Fruit fly (Drosophila melanogaster) whole organism, embryonic: ENCODE results near the gene senju.

ENCODE experiments used
- B-H1 ChIP-seq: fragments of 200-800 bp; sonication (Bioruptor generic); IDR thresholded peaks from 3 replicates; pipeline ENCODE4 v1.3.6; 2022; ENCODE audit warnings: missing biosample characterization, missing genetic modification characterization
- CG1024 ChIP-seq: fragments of 200-800 bp; sonication (Bioruptor generic); IDR thresholded peaks from 2 replicates; pipeline ENCODE4 v1.3.6; 2022; ENCODE audit warnings: missing biosample characterization, missing genetic modification characterization
- CG10366 ChIP-seq: fragments of 200-800 bp; sonication (Bioruptor generic); IDR thresholded peaks from 2 replicates; pipeline ENCODE4 v1.3.6; 2022; ENCODE audit warnings: missing biosample characterization, missing genetic modification characterization
- CG11398 ChIP-seq: fragments of 200-800 bp; sonication (Bioruptor generic); optimal IDR thresholded peaks from 2 replicates; lab custom pipeline; 2016; ENCODE audit warnings: missing biosample characterization, missing genetic modification characterization
- CG12299 ChIP-seq: fragments of 200-800 bp; sonication (Bioruptor generic); optimal IDR thresholded peaks from 2 replicates; lab custom pipeline; 2018; ENCODE audit warnings: missing biosample characterization, mild to moderate bottlenecking, missing genetic modification characterization
- CG12769 ChIP-seq: fragments of 200-800 bp; sonication (Bioruptor generic); optimal IDR thresholded peaks from 2 replicates; lab custom pipeline; 2019; ENCODE audit warnings: missing biosample characterization, mild to moderate bottlenecking, missing genetic modification characterization, moderate library complexity
- CG12942 ChIP-seq: fragments of 200-800 bp; sonication (Bioruptor generic); optimal IDR thresholded peaks from 3 replicates; lab custom pipeline; 2016; ENCODE audit warnings: missing biosample characterization, missing genetic modification characterization
- CG13624 ChIP-seq: fragments of 200-800 bp; sonication (Bioruptor generic); optimal IDR thresholded peaks from 2 replicates; lab custom pipeline; 2016; ENCODE audit warnings: missing biosample characterization, missing genetic modification characterization
- CG14860 ChIP-seq: fragments of 200-800 bp; sonication (Bioruptor generic); IDR thresholded peaks from 3 replicates; pipeline ENCODE4 v1.3.6; 2022; ENCODE audit warnings: missing biosample characterization, missing genetic modification characterization; ENCODE audit not compliant: partially characterized antibody
- CG15601 ChIP-seq: fragments of 200-800 bp; sonication (Bioruptor generic); optimal IDR thresholded peaks from 3 replicates; lab custom pipeline; 2019; ENCODE audit warnings: missing biosample characterization, mild to moderate bottlenecking, missing genetic modification characterization, moderate library complexity
- CG17912 ChIP-seq: fragments of 200-800 bp; sonication (Bioruptor generic); optimal IDR thresholded peaks from 2 replicates; lab custom pipeline; 2018; ENCODE audit warnings: missing biosample characterization, mild to moderate bottlenecking, missing genetic modification characterization
- CG18011 ChIP-seq: fragments of 200-800 bp; sonication (Bioruptor generic); optimal IDR thresholded peaks from 2 replicates; lab custom pipeline; 2017; ENCODE audit warnings: missing biosample characterization, missing genetic modification characterization, mild to moderate bottlenecking, moderate library complexity, missing genotype
- CG18764 ChIP-seq: fragments of 200-800 bp; sonication (Bioruptor generic); optimal IDR thresholded peaks from 3 replicates; lab custom pipeline; 2016; ENCODE audit warnings: missing biosample characterization, missing genetic modification characterization
- CG31441 ChIP-seq: fragments of 200-800 bp; sonication (Bioruptor generic); IDR thresholded peaks from 2 replicates; pipeline ENCODE4 v1.3.6; 2022; ENCODE audit warnings: missing biosample characterization, missing genetic modification characterization
- CG32767 ChIP-seq: fragments of 200-800 bp; sonication (Bioruptor generic); IDR thresholded peaks from 2 replicates; pipeline ENCODE4 v1.3.6; 2022; ENCODE audit warnings: missing biosample characterization, missing genetic modification characterization
- CG34224 ChIP-seq: fragments of 200-800 bp; sonication (Bioruptor generic); IDR thresholded peaks from 3 replicates; pipeline ENCODE4 v1.3.6; 2022; ENCODE audit warnings: missing biosample characterization, missing genetic modification characterization; ENCODE audit not compliant: partially characterized antibody
- CG4730 ChIP-seq: fragments of 200-800 bp; sonication (Bioruptor generic); IDR thresholded peaks from 2 replicates; pipeline ENCODE4 v1.3.6; 2022; ENCODE audit warnings: missing biosample characterization, missing genetic modification characterization
- CG5180 ChIP-seq: fragments of 200-800 bp; sonication (Bioruptor generic); optimal IDR thresholded peaks from 3 replicates; lab custom pipeline; 2017; ENCODE audit warnings: missing biosample characterization, missing genetic modification characterization, mild to moderate bottlenecking, moderate library complexity, missing genetic modification reagents
- Camta ChIP-seq: fragments of 200-800 bp; sonication (Bioruptor generic); optimal IDR thresholded peaks from 2 replicates; lab custom pipeline; 2016; ENCODE audit warnings: missing biosample characterization, missing genetic modification characterization
- D ChIP-seq, 2 experiments: fragments of 200-800 bp in 1 of 2; fragments of >200 bp in 1 of 2; sonication (Bioruptor generic) in 1 of 2; optimal IDR thresholded peaks; 2 replicates in 1 of 2; 3 replicates in 1 of 2; lab custom pipeline; 2017; ENCODE audit warnings: mild to moderate bottlenecking in 1 of 2, missing biosample characterization in 1 of 2, missing genetic modification characterization in 1 of 2, missing genetic modification reagents in 1 of 2
- Doc2 ChIP-seq: fragments of 200-800 bp; sonication (Bioruptor generic); IDR thresholded peaks from 2 replicates; pipeline ENCODE4 v1.3.6; 2022; ENCODE audit warnings: missing biosample characterization, missing genetic modification characterization
- E2f2 ChIP-seq: fragments of 200-800 bp; sonication (Bioruptor generic); IDR thresholded peaks from 2 replicates; pipeline ENCODE4 v1.3.6; 2022; ENCODE audit warnings: missing biosample characterization, missing genetic modification characterization
- Fer1 ChIP-seq: fragments of 200-800 bp; sonication (Bioruptor generic); optimal IDR thresholded peaks from 2 replicates; lab custom pipeline; 2017; ENCODE audit warnings: missing biosample characterization, mild to moderate bottlenecking, missing genetic modification characterization
- HLH54F ChIP-seq: fragments of 200-800 bp; sonication (Bioruptor generic); optimal IDR thresholded peaks from 3 replicates; lab custom pipeline; 2016; ENCODE audit warnings: missing biosample characterization, missing genetic modification characterization
- Kr ChIP-seq: fragments of 200-800 bp; sonication (Bioruptor generic); optimal IDR thresholded peaks from 2 replicates; lab custom pipeline; 2017; ENCODE audit warnings: missing biosample characterization, mild to moderate bottlenecking, missing genetic modification characterization
- Med ChIP-seq: fragments of 200-800 bp; sonication (Bioruptor generic); peaks from one replicate; lab custom pipeline; 2016; ENCODE audit warnings: missing biosample characterization, missing genetic modification characterization, mild to moderate bottlenecking, inconsistent platforms, moderate library complexity
- Myb ChIP-seq: fragments of 200-800 bp; sonication (Bioruptor generic); optimal IDR thresholded peaks from 2 replicates; lab custom pipeline; 2016; ENCODE audit warnings: missing biosample characterization, missing genetic modification characterization
- Oli ChIP-seq: fragments of 200-800 bp; sonication (Bioruptor generic); optimal IDR thresholded peaks from 2 replicates; lab custom pipeline; 2018; ENCODE audit warnings: missing biosample characterization, mild to moderate bottlenecking, missing genetic modification characterization, moderate library complexity
- Side ChIP-seq: fragments of 200-800 bp; sonication (Bioruptor generic); optimal IDR thresholded peaks from 2 replicates; lab custom pipeline; 2016; ENCODE audit warnings: missing biosample characterization, missing genetic modification characterization
- Six4 ChIP-seq: fragments of 200-800 bp; sonication (Bioruptor generic); optimal IDR thresholded peaks from 2 replicates; lab custom pipeline; 2016; ENCODE audit warnings: missing biosample characterization, missing genetic modification characterization
- YL-1 ChIP-seq: fragments of 200-800 bp; sonication (Bioruptor generic); optimal IDR thresholded peaks from 3 replicates; lab custom pipeline; 2017; ENCODE audit warnings: missing biosample characterization, mild to moderate bottlenecking, missing genetic modification characterization
- ato ChIP-seq: fragments of 200-800 bp; sonication (Bioruptor generic); IDR thresholded peaks from 2 replicates; pipeline ENCODE4 v1.3.6; 2022; ENCODE audit warnings: missing biosample characterization, missing genetic modification characterization; ENCODE audit not compliant: partially characterized antibody
- btn ChIP-seq: fragments of 200-800 bp; sonication (Bioruptor generic); optimal IDR thresholded peaks from 2 replicates; lab custom pipeline; 2016; ENCODE audit warnings: missing biosample characterization, missing genetic modification characterization
- chif ChIP-seq, 2 experiments: fragments of 200-800 bp; sonication (Bioruptor generic); optimal IDR thresholded peaks; 3 replicates each; lab custom pipeline; 2016; ENCODE audit warnings: missing biosample characterization in 2 of 2, missing genetic modification characterization in 2 of 2
- crc ChIP-seq: fragments of 200-800 bp; sonication (Bioruptor generic); optimal IDR thresholded peaks from 2 replicates; lab custom pipeline; 2016; ENCODE audit warnings: missing biosample characterization, missing genetic modification characterization
- dpn ChIP-seq, 2 experiments: fragments of 200-800 bp; sonication (Bioruptor generic); optimal IDR thresholded peaks; 3 replicates each; lab custom pipeline; 2016; ENCODE audit warnings: missing biosample characterization in 2 of 2, missing genetic modification characterization in 2 of 2
- dysf ChIP-seq: fragments of 200-800 bp; sonication (Bioruptor generic); IDR thresholded peaks from 3 replicates; pipeline ENCODE4 v1.3.6; 2022; ENCODE audit warnings: missing biosample characterization, missing genetic modification characterization
- hkb ChIP-seq, 2 experiments: fragments of 200-800 bp in 1 of 2; fragments of >200 bp in 1 of 2; sonication (Bioruptor generic) in 1 of 2; IDR thresholded peaks in 1 of 2; optimal IDR thresholded peaks in 1 of 2; 2 replicates each; pipeline versions ENCODE4 v1.3.6 to Lab custom; 2017 to 2022; ENCODE audit warnings: missing biosample characterization in 1 of 2, missing genetic modification characterization in 1 of 2
- jigr1 ChIP-seq: fragments of 200-800 bp; sonication (Bioruptor generic); IDR thresholded peaks from 3 replicates; pipeline ENCODE4 v1.3.6; 2022; ENCODE audit warnings: missing biosample characterization, missing genetic modification characterization
- kni ChIP-seq: fragments of 200-800 bp; sonication (Bioruptor generic); optimal IDR thresholded peaks from 3 replicates; lab custom pipeline; 2017; ENCODE audit warnings: mild to moderate bottlenecking, missing biosample characterization, missing genetic modification reagents, missing genetic modification characterization
- mld ChIP-seq: fragments of 200-800 bp; sonication (Bioruptor generic); IDR thresholded peaks from 3 replicates; pipeline ENCODE4 v1.3.6; 2022; ENCODE audit warnings: missing biosample characterization, missing genetic modification characterization; ENCODE audit not compliant: partially characterized antibody
- nom ChIP-seq: fragments of 200-800 bp; sonication (Bioruptor generic); optimal IDR thresholded peaks from 2 replicates; lab custom pipeline; 2017; ENCODE audit warnings: missing biosample characterization, missing genetic modification characterization, mild to moderate bottlenecking, moderate library complexity, missing genetic modification reagents
- pros ChIP-seq: fragments of 200-800 bp; sonication (Bioruptor generic); optimal IDR thresholded peaks from 3 replicates; lab custom pipeline; 2019; ENCODE audit warnings: missing biosample characterization, mild to moderate bottlenecking, missing genetic modification characterization, moderate library complexity
- sim ChIP-seq: fragments of 200-800 bp; sonication (Bioruptor generic); IDR thresholded peaks from 2 replicates; pipeline ENCODE4 v1.3.6; 2022; ENCODE audit warnings: missing biosample characterization, missing genetic modification characterization
- sima ChIP-seq: fragments of 200-800 bp; sonication (Bioruptor generic); optimal IDR thresholded peaks from 2 replicates; lab custom pipeline; 2016; ENCODE audit warnings: missing biosample characterization, missing genetic modification characterization
- so ChIP-seq: fragments of 200-800 bp; sonication (Bioruptor generic); IDR thresholded peaks from 3 replicates; pipeline ENCODE4 v1.3.6; 2022; ENCODE audit warnings: missing biosample characterization, missing genetic modification characterization
- tio ChIP-seq: fragments of 200-800 bp; sonication (Bioruptor generic); optimal IDR thresholded peaks from 2 replicates; lab custom pipeline; 2017; ENCODE audit warnings: missing biosample characterization, missing genetic modification characterization, inconsistent platforms
- zen ChIP-seq: fragments of 200-800 bp; sonication (Bioruptor generic); optimal IDR thresholded peaks from 3 replicates; lab custom pipeline; 2018; ENCODE audit warnings: missing biosample characterization, mild to moderate bottlenecking, missing genetic modification characterization, moderate library complexity
- zfh1 ChIP-seq: fragments of 200-800 bp; sonication (Bioruptor generic); IDR thresholded peaks from 3 replicates; pipeline ENCODE4 v1.3.6; 2022; ENCODE audit warnings: missing biosample characterization, missing genetic modification characterization

senju gene

dm6 chr2L:5059645-5060254 lies 7.1 kb downstream of the senju start, which contains the start of gene Rpn11 (continued):
- TF ChIP-seq CG18011 (GFP tag; lab: Kevin White, UChicago) = no peak
- TF ChIP-seq zen = peak; percentile 30
- no peak for TF ChIP-seq zfh1 (GFP tag; lab: Robert Waterston, UW)
- no peak for TF ChIP-seq CG12299 (tag; lab: Kevin White, UChicago)
- peak; percentile 56 for TF ChIP-seq CG15601 (tag; lab: Kevin White, UChicago)
- no peak; the same call in 1 of the 2 replicates for TF ChIP-seq CG10366 (GFP tag; lab: Robert Waterston, UW)
- no peak for TF ChIP-seq pros (GFP tag; lab: Kevin White, UChicago)
- TF ChIP-seq sim (GFP tag; lab: Robert Waterston, UW) = no peak
- TF ChIP-seq Oli = peak; percentile 44
- TF ChIP-seq HLH54F (GFP tag; lab: Kevin White, UChicago) = peak; percentile 32
- no peak for TF ChIP-seq btn (GFP tag; lab: Kevin White, UChicago)
- no peak for TF ChIP-seq Kr (GFP tag; lab: Kevin White, UChicago)
- no peak for TF ChIP-seq hkb (optimal IDR thresholded peaks at IDR 0.05; lab: Kevin White, UChicago)
- no peak for TF ChIP-seq hkb (GFP tag; IDR thresholded peaks at IDR 0.05; lab: Robert Waterston, UW)
- peak; percentile 15 for TF ChIP-seq CG11398 (GFP tag; lab: Kevin White, UChicago)
- TF ChIP-seq dpn (GFP tag; optimal IDR thresholded peaks at IDR 0.05; lab: Kevin White, UChicago) = peak; percentile 51 to 75
- no peak for TF ChIP-seq mld
- peak; percentile 25 for TF ChIP-seq CG12769
- TF ChIP-seq CG4730 (GFP tag; lab: Robert Waterston, UW) = no peak
- 0 out of 3 replicates have a peak, but pooled peaks have one; percentile 8 for TF ChIP-seq dysf (GFP tag; lab: Robert Waterston, UW)
- peak; percentile 43 for TF ChIP-seq Fer1 (GFP tag; lab: Kevin White, UChicago)
- TF ChIP-seq Side (GFP tag; lab: Kevin White, UChicago) = no peak
- no peak for TF ChIP-seq sima (GFP tag; lab: Kevin White, UChicago)
- peak; percentile 45 for TF ChIP-seq tio (GFP tag; lab: Kevin White, UChicago)
- TF ChIP-seq B-H1 (GFP tag; lab: Robert Waterston, UW) = peak; percentile 41; the same call in 1 of the 3 replicates
- peak; percentile 52 for TF ChIP-seq CG13624 (GFP tag; lab: Kevin White, UChicago)
- no peak for TF ChIP-seq D (optimal IDR thresholded peaks at IDR 0.05; lab: Kevin White, UChicago)
- TF ChIP-seq D (GFP tag; optimal IDR thresholded peaks at IDR 0.05; lab: Kevin White, UChicago) = no peak
- 0 out of 3 replicates have a peak, but pooled peaks have one; percentile 42 for TF ChIP-seq CG34224 (GFP tag; lab: Robert Waterston, UW)
- TF ChIP-seq CG1024 (GFP tag; lab: Robert Waterston, UW) = no peak
- TF ChIP-seq CG14860 = 0 out of 3 replicates have a peak, but pooled peaks have one; percentile 32
- peak; percentile 25 for TF ChIP-seq CG12942
- TF ChIP-seq CG5180 (GFP tag; lab: Kevin White, UChicago) = no peak
- TF ChIP-seq crc (GFP tag; lab: Kevin White, UChicago) = no peak
- TF ChIP-seq Myb (GFP tag; lab: Kevin White, UChicago) = no peak
- TF ChIP-seq Doc2 (GFP tag; lab: Robert Waterston, UW) = no peak
- TF ChIP-seq E2f2 (GFP tag; lab: Robert Waterston, UW) = peak; percentile 85
- TF ChIP-seq kni = no peak
- peak; percentile 46 for TF ChIP-seq Six4 (GFP tag; lab: Kevin White, UChicago)
- no peak for TF ChIP-seq CG17912 (GFP tag; lab: Kevin White, UChicago)
- TF ChIP-seq jigr1 = no peak
- no peak for TF ChIP-seq ato (GFP tag; lab: Robert Waterston, UW)
- TF ChIP-seq Med (GFP tag; lab: Kevin White, UChicago) = peak; percentile 81
- no peak for TF ChIP-seq Camta
- TF ChIP-seq so (GFP tag; lab: Robert Waterston, UW) = no peak
- TF ChIP-seq nom (GFP tag; lab: Kevin White, UChicago) = peak; percentile 28
- TF ChIP-seq YL-1 (GFP tag; lab: Kevin White, UChicago) = peak; percentile 63
- TF ChIP-seq chif (GFP tag; optimal IDR thresholded peaks at IDR 0.05; lab: Kevin White, UChicago) = peak; percentile 16 to 47
- TF ChIP-seq CG32767 (GFP tag; lab: Robert Waterston, UW) = no peak
- TF ChIP-seq CG31441 (GFP tag; lab: Robert Waterston, UW) = peak; percentile 73
- peak; percentile 28 for TF ChIP-seq CG18764 (GFP tag; lab: Kevin White, UChicago)
